Fruit fly (Drosophila melanogaster) whole organism, adult: ENCODE data around the gene Gclc.

Experiments
- CG11617 ChIP-seq: fragments of 200-800 bp; sonication (Bioruptor generic); optimal IDR thresholded peaks from 2 replicates; lab custom pipeline; 2017; ENCODE audit warnings: mild to moderate bottlenecking, missing biosample characterization, missing genetic modification reagents, missing genetic modification characterization
- CG12768 ChIP-seq: fragments of 200-800 bp; sonication (Bioruptor generic); optimal IDR thresholded peaks from 2 replicates; lab custom pipeline; 2017; ENCODE audit warnings: missing biosample characterization, missing genetic modification characterization, mild to moderate bottlenecking, moderate library complexity, missing genetic modification reagents
- CG14711 ChIP-seq: fragments of 200-800 bp; sonication (Bioruptor generic); optimal IDR thresholded peaks from 2 replicates; lab custom pipeline; 2018; ENCODE audit warnings: missing biosample characterization, mild to moderate bottlenecking, missing genetic modification characterization, moderate library complexity
- CG1620 ChIP-seq: fragments of 200-800 bp; sonication (Bioruptor generic); optimal IDR thresholded peaks from 2 replicates; lab custom pipeline; 2016; ENCODE audit warnings: missing biosample characterization, missing genetic modification characterization
- CG33017 ChIP-seq: fragments of 200-800 bp; sonication (Bioruptor generic); optimal IDR thresholded peaks from 2 replicates; lab custom pipeline; 2018; ENCODE audit warnings: missing biosample characterization, mild to moderate bottlenecking, missing genetic modification characterization, moderate library complexity
- CG5204 ChIP-seq: fragments of 200-800 bp; sonication (Bioruptor generic); optimal IDR thresholded peaks from 2 replicates; lab custom pipeline; 2016; ENCODE audit warnings: missing biosample characterization, missing genetic modification characterization
- CG7045 ChIP-seq: fragments of 200-800 bp; sonication (Bioruptor generic); optimal IDR thresholded peaks from 2 replicates; lab custom pipeline; 2017; ENCODE audit warnings: missing biosample characterization, mild to moderate bottlenecking, missing genetic modification characterization
- CG7101 ChIP-seq: fragments of 200-800 bp; sonication (Bioruptor generic); optimal IDR thresholded peaks from 2 replicates; lab custom pipeline; 2018; ENCODE audit warnings: missing biosample characterization, mild to moderate bottlenecking, missing genetic modification characterization, moderate library complexity
- Clk ChIP-seq: fragments of 200-800 bp; sonication (Bioruptor generic); optimal IDR thresholded peaks from 2 replicates; lab custom pipeline; 2017; ENCODE audit warnings: missing biosample characterization, missing genetic modification characterization
- Crg-1 ChIP-seq: fragments of 200-800 bp; sonication (Bioruptor generic); optimal IDR thresholded peaks from 2 replicates; lab custom pipeline; 2016; ENCODE audit warnings: missing biosample characterization, missing genetic modification characterization
- Hr96 ChIP-seq: fragments of 200-800 bp; sonication (Bioruptor generic); optimal IDR thresholded peaks from 2 replicates; lab custom pipeline; 2016; ENCODE audit warnings: missing biosample characterization, missing genetic modification characterization
- Mnt ChIP-seq: fragments of 200-800 bp; sonication (Bioruptor generic); optimal IDR thresholded peaks from 2 replicates; lab custom pipeline; 2016; ENCODE audit warnings: missing biosample characterization, mild to moderate bottlenecking, missing genetic modification characterization
- bab1 ChIP-seq: fragments of 200-800 bp; sonication (Bioruptor generic); optimal IDR thresholded peaks from 3 replicates; lab custom pipeline; 2019; ENCODE audit warnings: missing biosample characterization, mild to moderate bottlenecking, missing genetic modification characterization, moderate library complexity
- cic ChIP-seq: fragments of 200-800 bp; sonication (Bioruptor generic); optimal IDR thresholded peaks from 2 replicates; lab custom pipeline; 2017; ENCODE audit warnings: missing biosample characterization, mild to moderate bottlenecking, missing genetic modification characterization, moderate library complexity
- cnc ChIP-seq, 2 experiments: fragments of >200 bp; optimal IDR thresholded peaks; 2 replicates each; lab custom pipeline; 2017
- kay ChIP-seq: fragments of 200-800 bp; sonication (Bioruptor generic); peaks from one replicate; lab custom pipeline; 2016; ENCODE audit warnings: missing biosample characterization, missing genetic modification characterization, borderline replicate concordance
- ovo ChIP-seq: fragments of 200-800 bp; sonication (Bioruptor generic); optimal IDR thresholded peaks from 2 replicates; lab custom pipeline; 2016; ENCODE audit warnings: missing biosample characterization, missing genetic modification characterization
- pad ChIP-seq: fragments of 200-800 bp; sonication (Bioruptor generic); optimal IDR thresholded peaks from 3 replicates; lab custom pipeline; 2017; ENCODE audit warnings: missing biosample characterization, missing genetic modification characterization, mild to moderate bottlenecking, moderate library complexity, missing genetic modification reagents
- tj ChIP-seq: fragments of 200-800 bp; sonication (Bioruptor generic); optimal IDR thresholded peaks from 3 replicates; lab custom pipeline; 2017; ENCODE audit warnings: missing biosample characterization, mild to moderate bottlenecking, missing genetic modification characterization, moderate library complexity
- toe ChIP-seq: fragments of 200-800 bp; sonication (Bioruptor generic); optimal IDR thresholded peaks from 2 replicates; lab custom pipeline; 2016; ENCODE audit warnings: missing biosample characterization, missing genetic modification characterization

Gene Gclc

dm6 chrX:8075300-8075927, 40.5 kb downstream of the Gclc start, which contains the start of the genes Upf2 and CG1571:
TSS of gene Upf2 (minus strand) at chrX:8075466.
TSS of gene CG1571 (plus strand) at chrX:8075877.
- no peak for TF ChIP-seq Crg-1
- no peak for TF ChIP-seq ovo (GFP tag; lab: Kevin White, UChicago)
- no peak for TF ChIP-seq cnc (optimal IDR thresholded peaks at IDR 0.05; lab: Kevin White, UChicago)
- no peak for TF ChIP-seq kay (GFP tag; lab: Kevin White, UChicago)
- no peak for TF ChIP-seq pad (GFP tag; lab: Kevin White, UChicago)
- peak; percentile 12 for TF ChIP-seq CG14711 (tag; lab: Kevin White, UChicago)
- TF ChIP-seq cic (GFP tag; lab: Kevin White, UChicago) = no peak
- TF ChIP-seq bab1 (GFP tag; lab: Kevin White, UChicago) = peak; percentile 77
- no peak for TF ChIP-seq CG7045 (GFP tag; lab: Kevin White, UChicago)
- TF ChIP-seq tj (GFP tag; lab: Kevin White, UChicago) = no peak
- peak; percentile 70 for TF ChIP-seq Mnt (GFP tag; lab: Kevin White, UChicago)
- no peak for TF ChIP-seq CG5204 (GFP tag; lab: Kevin White, UChicago)
- TF ChIP-seq toe (GFP tag; lab: Kevin White, UChicago) = no peak
- TF ChIP-seq CG7101 (tag; lab: Kevin White, UChicago) = peak; percentile 31

- TF ChIP-seq CG1620 (GFP tag; lab: Kevin White, UChicago) (no peak), cic (GFP tag; lab: Kevin White, UChicago) (no peak), CG7101 (tag; lab: Kevin White, UChicago) (no peak), Hr96 (no peak), Crg-1 (no peak), bab1 (GFP tag; lab: Kevin White, UChicago) (peak; percentile 15), Mnt (GFP tag; lab: Kevin White, UChicago) (peak; percentile 71), CG5204 (GFP tag; lab: Kevin White, UChicago) (no peak), ovo (GFP tag; lab: Kevin White, UChicago) (peak; percentile 64), toe (GFP tag; lab: Kevin White, UChicago) (no peak), kay (GFP tag; lab: Kevin White, UChicago) (peak; percentile 92), CG11617 (GFP tag; lab: Kevin White, UChicago) (peak; percentile 67), Clk (GFP tag; lab: Kevin White, UChicago) (no peak), pad (GFP tag; lab: Kevin White, UChicago) (no peak), CG14711 (tag; lab: Kevin White, UChicago) (no peak), cnc (optimal IDR thresholded peaks at IDR 0.05; lab: Kevin White, UChicago) (no peak), tj (GFP tag; lab: Kevin White, UChicago) (peak; percentile 45), CG12768 (GFP tag; lab: Kevin White, UChicago) (no peak), CG33017 (tag; lab: Kevin White, UChicago) (no peak), CG7045 (GFP tag; lab: Kevin White, UChicago) (no peak)
Observed at dm6 chrX:8063223-8063674, 52.7 kb downstream of the Gclc start.

dm6 chrX:8062180-8062480, 53.8 kb downstream of the Gclc start:
- TF ChIP-seq cnc (optimal IDR thresholded peaks at IDR 0.05; lab: Kevin White, UChicago) (no peak), cic (GFP tag; lab: Kevin White, UChicago) (no peak), Clk (GFP tag; lab: Kevin White, UChicago) (no peak), CG5204 (GFP tag; lab: Kevin White, UChicago) (no peak), ovo (GFP tag; lab: Kevin White, UChicago) (no peak), kay (GFP tag; lab: Kevin White, UChicago) (peak; percentile 46), CG14711 (tag; lab: Kevin White, UChicago) (no peak), pad (GFP tag; lab: Kevin White, UChicago) (no peak)

- TF ChIP-seq Mnt (GFP tag; lab: Kevin White, UChicago) = peak; percentile 24
- TF ChIP-seq CG5204 (GFP tag; lab: Kevin White, UChicago) = no peak
- peak; percentile 12 for TF ChIP-seq CG33017 (tag; lab: Kevin White, UChicago)
- no peak for TF ChIP-seq CG11617 (GFP tag; lab: Kevin White, UChicago)
- TF ChIP-seq tj (GFP tag; lab: Kevin White, UChicago) = peak; percentile 92
- no peak for TF ChIP-seq cnc (optimal IDR thresholded peaks at IDR 0.05; lab: Kevin White, UChicago)
- peak; percentile 80 for TF ChIP-seq CG7101 (tag; lab: Kevin White, UChicago)
- no peak for TF ChIP-seq CG7045 (GFP tag; lab: Kevin White, UChicago)
- peak; percentile 96 for TF ChIP-seq CG1620 (GFP tag; lab: Kevin White, UChicago)
- peak; percentile 57 for TF ChIP-seq CG14711 (tag; lab: Kevin White, UChicago)
- peak; percentile 7 for TF ChIP-seq pad (GFP tag; lab: Kevin White, UChicago)
- TF ChIP-seq bab1 (GFP tag; lab: Kevin White, UChicago) = peak; percentile 73
- peak; percentile 47 for TF ChIP-seq toe (GFP tag; lab: Kevin White, UChicago)
- TF ChIP-seq ovo (GFP tag; lab: Kevin White, UChicago) = peak; percentile 61
- TF ChIP-seq kay (GFP tag; lab: Kevin White, UChicago) = no peak
- TF ChIP-seq cic (GFP tag; lab: Kevin White, UChicago) = no peak
- no peak for TF ChIP-seq CG12768 (GFP tag; lab: Kevin White, UChicago)
- peak; percentile 85 for TF ChIP-seq Hr96
- TF ChIP-seq Crg-1 = peak; percentile 60
- TF ChIP-seq Clk (GFP tag; lab: Kevin White, UChicago) = peak; percentile 58
Observed at dm6 chrX:8061392-8062179, 54.4 kb downstream of the Gclc start, which contains the start of gene mys. TSS of gene mys (plus strand) at chrX:8061645.

dm6 chrX:8060921-8061270, 55.1 kb downstream of the Gclc start:
- TF ChIP-seq Mnt (GFP tag; lab: Kevin White, UChicago) = peak; percentile 97
- TF ChIP-seq kay (GFP tag; lab: Kevin White, UChicago) = peak; percentile 56
- TF ChIP-seq tj (GFP tag; lab: Kevin White, UChicago) = peak; percentile 24
- no peak for TF ChIP-seq bab1 (GFP tag; lab: Kevin White, UChicago)
- TF ChIP-seq ovo (GFP tag; lab: Kevin White, UChicago) = no peak
- peak; percentile 69 for TF ChIP-seq cic (GFP tag; lab: Kevin White, UChicago)
- TF ChIP-seq CG7101 (tag; lab: Kevin White, UChicago) = no peak
- TF ChIP-seq pad (GFP tag; lab: Kevin White, UChicago) = peak; percentile 78
